Worm (Caenorhabditis elegans): ENCODE measurements around the gene srw-145.

The srw-145 gene

DNA sequence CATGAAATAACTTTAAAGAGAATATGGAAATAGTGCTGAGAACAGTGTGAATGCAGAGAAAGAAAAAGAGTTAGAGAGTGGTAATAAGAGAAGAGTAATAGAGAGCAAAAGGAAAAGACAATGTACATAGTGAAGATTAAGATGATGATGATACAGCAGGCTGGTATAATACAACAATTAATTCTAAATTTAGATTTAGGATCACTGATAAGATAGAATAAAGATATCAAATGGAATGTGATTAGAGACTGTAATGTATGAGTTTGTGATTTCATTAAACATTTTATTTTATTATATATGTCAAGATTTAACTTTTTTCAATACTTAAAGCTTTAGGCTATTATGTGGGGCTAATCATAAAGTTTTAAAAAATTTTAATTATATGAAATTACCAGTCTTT lies 16.2 kb downstream of the srw-145 start, which contains the start of gene R10D12.8:
TSS of gene R10D12.8 (minus strand) at position 101 of the 400 bp plus-strand sequence.
- no peak for TF ChIP-seq efl-1 (optimal IDR thresholded peaks at IDR 0.05)
- TF ChIP-seq efl-1 (GFP tag; optimal IDR thresholded peaks at IDR 0.05 in 1 of 2), result peak in 1 of 2 experiments; percentile 35
- peak in 1 of 6 experiments; percentile 45 for TF ChIP-seq elt-3 (tag; optimal IDR thresholded peaks at IDR 0.05)
- no peak for TF ChIP-seq snpc-4 (tag; optimal IDR thresholded peaks at IDR 0.05)

- TF ChIP-seq ama-1 (optimal IDR thresholded peaks at IDR 0.05) (no peak), efl-1 (optimal IDR thresholded peaks at IDR 0.05) (no peak), efl-1 (GFP tag; optimal IDR thresholded peaks at IDR 0.05 in 1 of 2) (peak in 1 of 2 experiments; percentile 22)
Measured at ce11 chrV:13954056-13954455, 17.1 kb downstream of the srw-145 start, which contains the start of gene swt-6. swt-6 (plus strand) TSS chrV:13954356.

ce11 chrV:13955370-13956089 lies 18.6 kb downstream of the srw-145 start:
- no peak for TF ChIP-seq jun-1 (tag; optimal IDR thresholded peaks at IDR 0.05)
- no peak for TF ChIP-seq nhr-20 (tag; optimal IDR thresholded peaks at IDR 0.05)
- TF ChIP-seq fkh-4 (tag; optimal IDR thresholded peaks at IDR 0.05; ENCODE audit: borderline replicate concordance), result no peak
- no peak for TF ChIP-seq snu-23 (GFP tag; optimal IDR thresholded peaks at IDR 0.05)
- TF ChIP-seq xbp-1 (tag; optimal IDR thresholded peaks at IDR 0.05), result no peak
- no peak for TF ChIP-seq lin-39 (tag; optimal IDR thresholded peaks at IDR 0.05)
- no peak for TF ChIP-seq nhr-77 (tag; optimal IDR thresholded peaks at IDR 0.05)
- TF ChIP-seq lin-15B (tag; optimal IDR thresholded peaks at IDR 0.05), result no peak

DNA sequence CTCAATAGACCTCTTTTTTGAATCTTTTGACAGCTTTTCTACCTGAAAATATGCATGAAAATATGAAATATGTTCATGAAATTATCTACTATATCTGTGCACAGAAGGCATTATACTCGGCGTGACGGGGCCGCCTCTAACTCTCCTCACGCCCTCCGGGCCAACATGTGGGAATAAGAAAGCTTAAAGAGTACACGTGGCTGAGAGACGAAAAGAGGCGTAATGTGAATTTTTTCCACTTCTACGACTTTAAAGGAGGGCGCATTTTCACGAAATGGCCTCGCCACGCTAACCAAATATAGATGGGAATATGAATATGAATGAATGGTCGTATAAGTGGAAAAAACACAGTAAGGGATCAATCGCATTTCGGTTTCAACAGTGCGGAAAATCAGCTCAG lies 20.7 kb downstream of the srw-145 start:
- TF ChIP-seq C16A3.4 (tag; optimal IDR thresholded peaks at IDR 0.05) (no peak), fkh-10 (GFP tag; optimal IDR thresholded peaks at IDR 0.05) (no peak), efl-1 (optimal IDR thresholded peaks at IDR 0.05) (no peak), efl-1 (GFP tag; optimal IDR thresholded peaks at IDR 0.05 in 1 of 2) (no peak), nhr-237 (tag; optimal IDR thresholded peaks at IDR 0.05) (no peak), ets-5 (GFP tag; IDR thresholded peaks at IDR 0.05) (no peak), lin-35 (GFP tag; optimal IDR thresholded peaks at IDR 0.05) (no peak), nhr-47 (tag; optimal IDR thresholded peaks at IDR 0.05) (no peak), elt-2 (tag; optimal IDR thresholded peaks at IDR 0.05) (no peak)

ce11 chrV:13958247-13958646 lies 21.3 kb downstream of the srw-145 start, which contains the start of gene R10D12.10:
R10D12.10 (minus strand) TSS chrV:13958347.
- TF ChIP-seq Y116A8C.19 (tag; optimal IDR thresholded peaks at IDR 0.05; ENCODE audit: borderline replicate concordance), result no peak

DNA sequence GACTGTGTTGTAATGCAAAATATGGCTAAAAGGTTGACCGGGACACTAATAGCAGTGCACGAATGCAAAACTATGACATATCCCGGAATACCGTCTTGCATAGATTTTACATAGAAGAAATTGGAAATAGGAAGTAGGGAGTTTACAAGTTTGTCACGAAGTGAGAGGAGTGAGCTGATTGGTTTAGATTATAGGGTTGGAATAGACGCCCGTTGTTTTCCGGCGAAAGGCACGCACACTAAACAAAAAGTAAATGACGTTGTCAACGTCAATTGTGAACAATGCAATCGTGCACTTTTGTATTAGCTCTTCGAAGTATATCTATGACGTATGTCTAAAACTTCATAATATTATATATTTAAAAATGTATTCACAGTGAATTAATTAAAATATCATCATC lies 24.0 kb downstream of the srw-145 start, which contains the start of gene srh-24:
TSS of gene srh-24 (minus strand) at position 101 of the 400 bp plus-strand sequence.
- no peak for TF ChIP-seq fkh-8 (tag; optimal IDR thresholded peaks at IDR 0.05)
- no peak for TF ChIP-seq nhr-237 (tag; optimal IDR thresholded peaks at IDR 0.05)
- TF ChIP-seq alr-1 (tag; optimal IDR thresholded peaks at IDR 0.05; ENCODE audit: borderline replicate concordance), result no peak
- no peak for TF ChIP-seq nhr-71 (tag; optimal IDR thresholded peaks at IDR 0.05)

ce11 chrV:13961927-13962419 lies 25.0 kb downstream of the srw-145 start, which contains the start of the genes algn-13 and R10D12.13:
algn-13 (minus strand) TSS chrV:13961977.
R10D12.13 (plus strand) TSS chrV:13962417.
- TF ChIP-seq C04F5.9 (tag; optimal IDR thresholded peaks at IDR 0.05) (no peak), lir-3 (tag; optimal IDR thresholded peaks at IDR 0.05; ENCODE audit: poor library complexity) (peak; percentile 41), lin-35 (GFP tag; optimal IDR thresholded peaks at IDR 0.05) (peak; percentile 60 to 63), hlh-4 (tag; optimal IDR thresholded peaks at IDR 0.05) (no peak), unc-130 (tag; optimal IDR thresholded peaks at IDR 0.05) (peak; percentile 75), xbp-1 (tag; optimal IDR thresholded peaks at IDR 0.05) (peak; percentile 40), lin-14 (GFP tag; optimal IDR thresholded peaks at IDR 0.05) (peak; percentile 42), ztf-11 (tag; optimal IDR thresholded peaks at IDR 0.05) (peak; percentile 27 to 34), fos-1 (tag; optimal IDR thresholded peaks at IDR 0.05) (no peak), nhr-11 (tag; optimal IDR thresholded peaks at IDR 0.05) (peak; percentile 30), ces-1 (GFP tag; optimal IDR thresholded peaks at IDR 0.05) (no peak), lin-15B (tag; optimal IDR thresholded peaks at IDR 0.05) (no peak), nhr-71 (tag; optimal IDR thresholded peaks at IDR 0.05) (peak; percentile 63), ceh-82 (tag; optimal IDR thresholded peaks at IDR 0.05) (peak; percentile 51 to 54 (median 52)), C16A3.4 (tag; optimal IDR thresholded peaks at IDR 0.05) (peak; percentile 51), grh-1 (GFP tag; IDR thresholded peaks at IDR 0.05) (0 out of 2 replicates have a peak, but pooled peaks have one; percentile 26), nhr-85 (tag) (peak; percentile 74), isw-1 (GFP tag; IDR thresholded peaks at IDR 0.05) (peak; percentile 27; the same call in 1 of the 2 replicates), C34B4.2 (tag; optimal IDR thresholded peaks at IDR 0.05) (no peak), elt-2 (tag; optimal IDR thresholded peaks at IDR 0.05) (peak; percentile 53)

Measured in whole organism, L1 larva.